Fruit fly (Drosophila melanogaster) S2 (cell line): ENCODE measurements around the gene CG32847.

Source experiments
- CG8478 ChIP-seq: fragments of >200 bp; optimal IDR thresholded peaks from 2 replicates; lab custom pipeline; 2018
- CTCF ChIP-seq, 2 experiments: fragments of >200 bp; optimal IDR thresholded peaks; 2 replicates each; lab custom pipeline; 2018

The CG32847 gene

DNA sequence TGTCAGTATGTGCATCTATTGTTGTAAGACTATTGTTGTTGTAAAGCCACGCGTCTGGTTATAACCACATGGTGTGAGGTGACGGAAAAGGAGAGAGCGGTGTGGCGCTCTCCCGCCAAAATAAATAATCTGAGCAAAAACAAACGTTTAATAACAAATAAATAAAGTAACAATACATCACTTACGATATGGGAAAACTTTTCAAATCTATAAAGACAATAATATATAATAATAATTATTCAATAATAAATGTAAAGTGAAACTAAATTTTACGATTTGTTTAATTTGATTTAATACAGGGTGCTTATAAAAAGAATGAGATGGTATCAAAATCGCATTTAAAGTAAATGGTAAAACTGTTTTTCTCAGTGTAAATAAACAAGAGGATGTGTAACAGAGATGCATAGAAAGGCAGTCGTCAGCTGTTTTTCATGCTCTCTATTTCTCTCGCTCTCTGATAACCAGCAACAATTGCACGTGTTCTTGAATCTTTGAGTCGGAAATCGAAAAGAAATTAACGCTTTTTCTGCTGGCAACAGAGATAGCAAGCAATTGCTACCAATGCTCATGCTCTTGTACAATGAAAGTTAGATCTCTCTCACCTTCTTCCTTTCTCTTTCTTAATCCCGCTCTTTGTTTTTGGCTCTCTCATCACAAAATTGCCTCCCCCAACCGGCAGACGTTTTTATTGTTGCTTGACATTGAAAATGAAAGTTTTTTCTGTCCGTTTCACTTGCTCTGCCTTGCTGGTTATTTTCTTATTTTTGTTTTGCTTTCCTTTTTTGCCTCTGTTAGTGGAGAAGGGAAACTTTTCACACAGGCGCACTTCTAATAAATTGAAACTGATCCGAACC lies 22.5 kb upstream of the CG32847 start:
- TF ChIP-seq CG8478 (lab: Kevin White, UChicago), result no peak
- TF ChIP-seq CTCF (optimal IDR thresholded peaks at IDR 0.05; lab: Kevin White, UChicago), result no peak

- TF ChIP-seq CG8478 (lab: Kevin White, UChicago) (no peak), CTCF (optimal IDR thresholded peaks at IDR 0.05; lab: Kevin White, UChicago) (no peak)
These were observed 21.8 kb upstream of the CG32847 start for dm6 chr3L:15099541-15099940.

- TF ChIP-seq CTCF (optimal IDR thresholded peaks at IDR 0.05; lab: Kevin White, UChicago) (no peak), CG8478 (lab: Kevin White, UChicago) (no peak)
These were observed 20.4 kb upstream of the CG32847 start for dm6 chr3L:15100983-15101382.

- no peak for TF ChIP-seq CTCF (optimal IDR thresholded peaks at IDR 0.05; lab: Kevin White, UChicago)
- TF ChIP-seq CG8478 (lab: Kevin White, UChicago), result no peak
These were observed 19.5 kb upstream of the CG32847 start for dm6 chr3L:15101639-15102413.

DNA sequence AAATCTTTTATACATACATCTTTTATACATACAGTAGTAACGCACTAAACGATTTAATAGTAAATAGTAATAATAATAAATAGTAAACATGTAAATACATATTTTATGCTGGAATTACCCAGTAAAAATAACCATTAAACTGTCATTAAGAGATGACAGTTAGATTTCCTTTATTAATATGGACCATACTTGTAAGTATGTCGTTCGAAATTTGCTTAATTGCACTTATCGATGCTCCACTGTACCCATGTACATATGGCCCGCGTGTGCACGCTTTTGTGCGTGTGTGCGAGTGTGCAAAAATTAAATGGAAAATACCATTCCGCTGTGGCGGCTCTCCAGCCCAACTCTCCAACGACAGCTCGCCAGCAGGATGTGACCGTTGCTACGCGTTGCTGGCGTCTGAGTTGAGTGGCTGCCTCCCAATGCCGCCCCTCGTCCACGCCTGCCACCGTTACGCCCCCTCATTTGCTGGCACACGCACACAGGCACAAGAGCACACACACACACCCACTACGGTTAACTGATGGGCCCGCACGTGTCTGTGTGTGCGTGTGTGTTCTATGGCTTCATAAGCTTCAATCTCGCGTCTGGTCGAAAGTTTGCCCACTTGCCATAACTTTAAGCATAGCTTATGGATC lies 18.6 kb upstream of the CG32847 start:
- no peak for TF ChIP-seq CTCF (optimal IDR thresholded peaks at IDR 0.05; lab: Kevin White, UChicago)

DNA sequence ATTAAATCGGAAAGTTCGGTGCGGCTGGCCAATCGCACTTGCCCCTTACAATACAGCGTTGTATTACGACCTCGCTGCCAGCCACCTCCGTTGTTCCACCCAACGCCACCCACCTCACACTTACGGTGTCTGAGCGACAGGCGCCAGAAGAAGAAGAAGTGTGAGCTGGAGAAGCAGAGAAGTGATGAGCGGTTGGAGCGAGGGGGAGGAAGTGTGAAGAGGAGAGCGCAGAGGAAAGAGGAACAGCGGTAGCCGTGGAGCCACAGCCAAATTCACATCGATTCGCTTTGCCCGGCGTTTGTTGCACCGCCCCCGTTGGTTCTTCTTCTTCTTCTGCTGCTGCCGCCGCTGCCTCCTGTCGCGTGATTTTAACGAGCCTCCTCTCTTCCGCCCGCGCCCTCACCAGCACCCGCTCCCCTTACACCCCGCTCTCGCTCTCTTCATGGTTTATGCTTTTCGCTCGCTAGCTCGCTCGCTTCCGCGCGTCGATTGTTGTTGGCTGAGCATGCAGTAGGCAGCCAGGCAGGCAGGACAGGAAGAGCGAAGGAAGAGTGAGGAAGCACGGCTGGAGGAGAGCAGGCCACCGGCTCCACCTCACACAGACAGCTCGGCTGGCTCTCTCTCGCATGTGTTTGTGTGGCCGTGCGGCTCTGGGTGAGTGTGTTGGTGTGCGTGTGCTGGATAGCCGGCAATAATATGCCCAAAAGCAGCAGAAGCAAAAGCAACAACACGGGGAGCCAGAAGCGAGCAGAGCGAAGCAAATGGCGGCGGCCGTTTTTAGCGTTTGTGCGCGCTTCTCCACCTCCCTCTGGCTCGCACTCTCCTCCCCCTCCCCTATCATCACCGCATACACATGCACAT lies 17.2 kb upstream of the CG32847 start:
- no peak for TF ChIP-seq CG8478 (lab: Kevin White, UChicago)
- TF ChIP-seq CTCF (optimal IDR thresholded peaks at IDR 0.05; lab: Kevin White, UChicago), result no peak

DNA sequence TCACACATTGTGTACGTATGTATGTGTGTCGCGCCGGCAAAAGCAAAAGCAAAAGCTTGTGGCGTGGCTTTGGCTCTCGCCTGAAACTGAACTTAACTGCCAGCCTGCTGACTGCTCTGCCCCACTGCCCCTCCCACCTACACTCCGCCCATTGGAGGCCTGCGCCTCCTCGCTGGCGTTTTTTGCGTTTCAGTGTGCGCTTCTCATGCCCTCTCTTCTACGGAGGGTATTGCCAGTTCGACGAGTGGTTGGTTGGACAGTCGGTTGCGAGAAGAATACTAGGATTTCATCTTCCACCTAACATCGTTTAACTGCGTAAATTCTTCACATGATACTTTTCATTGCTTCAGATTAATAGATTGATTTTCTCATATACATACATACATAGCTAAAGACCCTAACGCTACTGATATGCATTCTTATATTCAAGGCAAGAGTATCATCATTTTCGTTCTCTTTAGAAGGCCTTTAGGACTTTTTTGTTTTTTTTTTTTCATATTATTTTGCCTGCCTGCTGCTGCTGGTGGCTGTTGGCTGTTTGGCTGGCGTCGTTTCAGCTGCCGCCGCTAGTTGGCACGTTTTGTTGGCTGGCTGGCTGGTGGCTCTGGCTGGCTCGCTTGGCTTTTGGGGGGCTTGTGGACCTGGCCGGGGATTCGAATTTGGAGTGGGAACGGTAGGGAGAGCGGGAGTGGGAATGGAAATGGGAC lies 16.4 kb upstream of the CG32847 start:
- TF ChIP-seq CTCF (optimal IDR thresholded peaks at IDR 0.05; lab: Kevin White, UChicago) (no peak), CG8478 (lab: Kevin White, UChicago) (no peak)

DNA sequence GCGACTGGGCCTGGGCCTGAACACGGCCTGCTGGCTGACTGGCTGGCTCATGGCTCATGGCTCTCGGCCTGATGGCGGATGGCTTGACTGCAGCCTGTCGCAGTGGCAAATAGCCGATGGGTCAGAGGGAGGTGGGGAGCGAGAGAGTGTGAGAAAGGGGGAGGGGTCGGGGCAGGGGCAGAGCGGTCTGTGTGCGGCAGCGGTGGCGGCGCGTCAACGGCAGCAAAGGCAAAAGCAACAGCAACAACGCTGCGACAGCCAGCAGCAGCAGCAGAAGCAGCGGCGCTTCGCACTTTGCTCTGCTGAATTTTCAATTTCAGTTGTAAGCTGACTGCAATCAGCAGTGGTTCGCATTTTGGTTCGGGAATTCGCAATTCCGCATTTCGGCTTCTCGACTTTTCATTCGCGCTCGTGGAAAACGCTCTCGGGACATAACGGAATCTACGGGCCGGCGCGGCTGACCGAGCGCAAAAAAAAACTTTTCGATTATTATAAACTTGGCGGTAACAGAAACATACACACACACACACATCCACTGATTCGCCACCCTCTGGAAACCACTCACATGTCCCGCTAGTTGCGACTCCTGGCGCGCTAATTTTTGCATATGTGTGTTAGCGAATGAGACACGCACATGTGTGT lies 15.7 kb upstream of the CG32847 start, which contains the start of gene CG45071:
Gene CG45071, plus strand, starts transcription at position 317 of the 642 bp plus-strand sequence.
- TF ChIP-seq CTCF (optimal IDR thresholded peaks at IDR 0.05; lab: Kevin White, UChicago) (no peak), CG8478 (lab: Kevin White, UChicago) (no peak)

DNA sequence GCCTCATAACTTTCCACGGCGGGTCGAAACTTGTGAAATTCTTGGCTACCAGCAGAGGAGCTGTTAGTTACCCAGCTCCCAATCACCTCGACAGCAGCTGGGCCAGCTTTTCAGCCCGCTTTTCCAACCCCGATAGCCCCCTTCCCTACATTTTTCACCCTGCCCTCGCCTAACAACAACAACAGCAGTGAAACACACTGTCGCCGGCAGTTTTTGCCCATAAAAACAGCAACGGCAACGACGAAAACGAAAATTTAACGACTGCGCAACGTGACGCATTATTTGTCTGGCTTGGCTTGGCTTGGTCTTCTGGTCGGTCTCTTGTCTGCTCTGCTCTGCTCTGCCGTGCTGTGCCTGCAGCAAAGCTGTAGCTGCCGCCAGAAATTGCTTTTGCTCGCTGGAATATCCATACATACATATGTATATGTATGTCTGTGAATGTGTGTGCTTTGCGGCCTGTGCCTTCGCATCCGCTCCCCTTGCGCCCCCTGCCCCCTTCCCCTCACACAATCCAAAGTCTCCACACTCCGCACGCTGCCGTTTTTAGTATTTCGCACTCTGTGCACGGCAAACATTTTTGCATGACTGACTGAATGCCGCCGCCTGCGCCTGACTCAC lies 14.1 kb upstream of the CG32847 start:
- TF ChIP-seq CG8478 (lab: Kevin White, UChicago) (no peak), CTCF (optimal IDR thresholded peaks at IDR 0.05; lab: Kevin White, UChicago) (no peak)

dm6 chr3L:15107776-15108379 lies 13.5 kb upstream of the CG32847 start:
- TF ChIP-seq CTCF (optimal IDR thresholded peaks at IDR 0.05; lab: Kevin White, UChicago) (no peak), CG8478 (lab: Kevin White, UChicago) (no peak)

- no peak for TF ChIP-seq CG8478 (lab: Kevin White, UChicago)
These were observed 12.8 kb upstream of the CG32847 start for dm6 chr3L:15108524-15108923.

DNA sequence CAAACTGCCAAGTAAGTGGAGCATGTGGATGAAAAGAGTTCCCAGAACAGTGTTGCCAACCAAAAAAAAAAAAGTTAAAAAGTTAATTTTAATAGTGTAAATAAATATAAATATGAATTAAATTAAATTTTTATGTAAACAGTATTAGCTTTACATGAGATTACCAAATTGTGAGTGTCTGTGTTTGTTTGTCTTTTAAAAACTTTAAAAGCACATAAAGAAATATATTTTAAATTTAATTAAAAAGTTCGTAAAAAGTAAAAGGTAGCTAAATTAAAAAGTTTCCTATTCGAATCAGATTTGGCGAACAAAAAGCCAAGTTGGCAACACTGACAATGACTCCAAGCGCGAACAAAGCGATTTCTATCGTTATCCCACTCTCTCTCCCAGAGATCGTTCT lies 12.4 kb upstream of the CG32847 start:
- TF ChIP-seq CG8478 (lab: Kevin White, UChicago), result no peak
- no peak for TF ChIP-seq CTCF (optimal IDR thresholded peaks at IDR 0.05; lab: Kevin White, UChicago)
